Worm (Caenorhabditis elegans): ENCODE data around the gene nrde-1.

The nrde-1 gene

DNA sequence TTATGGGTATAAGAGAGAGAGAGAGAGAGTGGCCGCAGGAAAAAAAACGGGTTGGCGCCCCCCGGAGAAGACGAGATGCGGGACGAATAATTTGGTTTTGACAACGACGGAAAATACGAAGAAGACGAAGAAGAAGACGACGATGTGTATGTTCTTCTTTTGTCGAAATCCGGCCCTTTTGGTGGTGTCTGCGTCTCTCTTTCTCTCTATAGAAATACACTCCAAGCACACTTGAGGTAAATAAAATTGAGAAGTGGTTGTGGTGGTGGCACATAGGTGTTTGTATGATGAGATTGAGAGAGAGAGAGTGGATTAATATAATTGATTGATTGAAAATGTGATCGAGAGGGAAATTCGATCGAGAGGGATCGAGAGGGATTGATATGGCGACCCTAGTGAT lies 40.4 kb upstream of the nrde-1 start (continued):
- TF ChIP-seq efl-1 (optimal IDR thresholded peaks at IDR 0.05): peak in 1 of 2 experiments; percentile 18
- peak in 1 of 2 experiments; percentile 85 for TF ChIP-seq efl-1 (GFP tag; optimal IDR thresholded peaks at IDR 0.05 in 1 of 2)
- TF ChIP-seq unc-62 (GFP tag; optimal IDR thresholded peaks at IDR 0.05): no peak
- TF ChIP-seq jun-1 (tag; optimal IDR thresholded peaks at IDR 0.05): no peak
- TF ChIP-seq ztf-4 (tag; optimal IDR thresholded peaks at IDR 0.05): no peak
- no peak for TF ChIP-seq C16A3.4 (tag; optimal IDR thresholded peaks at IDR 0.05)
- TF ChIP-seq fkh-10 (GFP tag; optimal IDR thresholded peaks at IDR 0.05): peak; percentile 17
- TF ChIP-seq nhr-12 (tag; optimal IDR thresholded peaks at IDR 0.05): no peak
- TF ChIP-seq mep-1 (tag; optimal IDR thresholded peaks at IDR 0.05): peak; percentile 28
- TF ChIP-seq ceh-90 (tag; optimal IDR thresholded peaks at IDR 0.05): no peak
- TF ChIP-seq rnt-1 (tag; optimal IDR thresholded peaks at IDR 0.05): no peak
- no peak for TF ChIP-seq mdl-1 (tag; optimal IDR thresholded peaks at IDR 0.05)
- no peak for TF ChIP-seq alr-1 (tag; optimal IDR thresholded peaks at IDR 0.05; ENCODE audit: borderline replicate concordance)
- TF ChIP-seq isw-1 (GFP tag; IDR thresholded peaks at IDR 0.05): no peak
- TF ChIP-seq pqm-1 (tag; optimal IDR thresholded peaks at IDR 0.05): no peak
- TF ChIP-seq zag-1 (tag; optimal IDR thresholded peaks at IDR 0.05): no peak
- TF ChIP-seq nhr-71 (tag; optimal IDR thresholded peaks at IDR 0.05): peak; percentile 41
- TF ChIP-seq fkh-8 (tag; optimal IDR thresholded peaks at IDR 0.05): no peak
- TF ChIP-seq unc-30 (tag; optimal IDR thresholded peaks at IDR 0.05): no peak
- TF ChIP-seq nhr-85 (tag): peak; percentile 78
- TF ChIP-seq nhr-77 (tag; optimal IDR thresholded peaks at IDR 0.05): no peak
- no peak for TF ChIP-seq hlh-17 (GFP tag; optimal IDR thresholded peaks at IDR 0.05; ENCODE audit: borderline replicate concordance)
- no peak for TF ChIP-seq ets-5 (GFP tag; IDR thresholded peaks at IDR 0.05)
- TF ChIP-seq hlh-4 (tag; optimal IDR thresholded peaks at IDR 0.05): no peak
- TF ChIP-seq aha-1 (tag; optimal IDR thresholded peaks at IDR 0.05): no peak
- TF ChIP-seq unc-98 (GFP tag; IDR thresholded peaks at IDR 0.05): no peak
- TF ChIP-seq C34B4.2 (tag; optimal IDR thresholded peaks at IDR 0.05): no peak
- no peak for TF ChIP-seq lin-39 (tag; optimal IDR thresholded peaks at IDR 0.05)
- no peak for TF ChIP-seq ceh-63 (GFP tag; optimal IDR thresholded peaks at IDR 0.05)
- peak; percentile 20 for TF ChIP-seq skn-1 (tag; optimal IDR thresholded peaks at IDR 0.05)
- TF ChIP-seq sox-4 (tag; optimal IDR thresholded peaks at IDR 0.05): no peak
- peak; percentile 90 for TF ChIP-seq lin-14 (GFP tag; optimal IDR thresholded peaks at IDR 0.05)
- TF ChIP-seq unc-130 (tag; optimal IDR thresholded peaks at IDR 0.05): no peak
- TF ChIP-seq hpl-2 (GFP tag; optimal IDR thresholded peaks at IDR 0.05): no peak
- no peak for TF ChIP-seq mef-2 (tag; optimal IDR thresholded peaks at IDR 0.05)
- no peak for TF ChIP-seq xbp-1 (tag; optimal IDR thresholded peaks at IDR 0.05)
- no peak for TF ChIP-seq irx-1 (tag; optimal IDR thresholded peaks at IDR 0.05)
- no peak for TF ChIP-seq ceh-8 (GFP tag; optimal IDR thresholded peaks at IDR 0.05)
- TF ChIP-seq nhr-47 (tag; optimal IDR thresholded peaks at IDR 0.05): peak; percentile 36
- no peak for TF ChIP-seq egl-13 (tag; optimal IDR thresholded peaks at IDR 0.05)
- TF ChIP-seq nhr-19 (GFP tag; conservative IDR thresholded peaks at IDR 0.05): no peak
- TF ChIP-seq pag-3 (tag; optimal IDR thresholded peaks at IDR 0.05; ENCODE audit: borderline replicate concordance, insufficient read depth): no peak
- no peak for TF ChIP-seq efl-3 (GFP tag; optimal IDR thresholded peaks at IDR 0.05)
- no peak for TF ChIP-seq nhr-84 (tag; optimal IDR thresholded peaks at IDR 0.05)
- no peak for TF ChIP-seq vab-15 (tag; optimal IDR thresholded peaks at IDR 0.05)
- no peak for TF ChIP-seq Y116A8C.19 (tag; optimal IDR thresholded peaks at IDR 0.05; ENCODE audit: borderline replicate concordance)
- peak; percentile 86 for TF ChIP-seq blmp-1 (tag; optimal IDR thresholded peaks at IDR 0.05)
- TF ChIP-seq elt-2 (tag; optimal IDR thresholded peaks at IDR 0.05): no peak
- no peak for TF ChIP-seq fkh-4 (tag; optimal IDR thresholded peaks at IDR 0.05; ENCODE audit: borderline replicate concordance)
- TF ChIP-seq ceh-88 (GFP tag; IDR thresholded peaks at IDR 0.05): no peak
- TF ChIP-seq zip-4 (GFP tag; optimal IDR thresholded peaks at IDR 0.05): no peak
- TF ChIP-seq nhr-20 (tag; optimal IDR thresholded peaks at IDR 0.05): peak; percentile 48
- no peak for TF ChIP-seq nhr-237 (tag; optimal IDR thresholded peaks at IDR 0.05)
- TF ChIP-seq dsc-1 (tag; optimal IDR thresholded peaks at IDR 0.05): no peak
